Worm (Caenorhabditis elegans) whole organism, late embryonic: Measurements from ENCODE around the gene str-82.

Experiments
- F13H6.1 ChIP-seq: sonication (generic microtip); optimal IDR thresholded peaks from 2 replicates; lab custom pipeline; 2016; ENCODE audit warnings: missing genetic modification characterization, missing compliant biosample characterization
- ceh-22 ChIP-seq: sonication (generic microtip); optimal IDR thresholded peaks from 2 replicates; lab custom pipeline; 2017; ENCODE audit warnings: missing biosample characterization, missing genetic modification characterization
- ceh-24 ChIP-seq: sonication (generic microtip); optimal IDR thresholded peaks from 2 replicates; lab custom pipeline; 2016; ENCODE audit warnings: mild to moderate bottlenecking, missing genetic modification characterization, missing compliant biosample characterization
- dve-1 ChIP-seq: sonication (generic microtip); optimal IDR thresholded peaks from 2 replicates; lab custom pipeline; 2017; ENCODE audit warnings: antibody characterized with exemption, mild to moderate bottlenecking, missing genetic modification characterization, missing compliant biosample characterization
- mec-3 ChIP-seq: sonication (generic microtip); optimal IDR thresholded peaks from 2 replicates; lab custom pipeline; 2016; ENCODE audit warnings: borderline replicate concordance, missing genetic modification characterization, missing compliant biosample characterization
- pqm-1 ChIP-seq: sonication (generic microtip); optimal IDR thresholded peaks from 2 replicates; lab custom pipeline; 2016; ENCODE audit warnings: missing genetic modification characterization, missing compliant biosample characterization
- unc-55 ChIP-seq: sonication (generic microtip); optimal IDR thresholded peaks from 2 replicates; lab custom pipeline; 2017; ENCODE audit warnings: missing biosample characterization, missing genetic modification reagents, missing genetic modification characterization

DNA sequence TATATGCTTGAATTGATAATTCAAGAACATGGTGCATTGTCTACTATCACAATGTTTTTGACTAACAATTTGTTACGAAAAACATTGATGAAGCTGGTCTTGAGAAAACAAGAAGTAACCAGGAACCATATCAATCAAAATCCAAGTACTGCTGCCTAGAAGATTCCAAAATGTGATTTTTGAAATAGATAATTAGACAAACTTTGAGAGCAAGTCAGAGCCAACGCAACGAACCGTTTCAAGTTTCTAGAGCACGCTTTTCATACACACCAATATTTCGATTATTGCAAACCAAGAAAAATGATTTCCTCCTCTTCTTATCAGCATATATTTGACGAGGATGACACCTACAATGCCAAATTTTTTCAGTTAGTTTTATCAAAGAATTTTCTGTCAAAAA is 42.3 kb downstream of the str-82 start, which contains the start of gene srw-89:
- TF ChIP-seq dve-1 (tag; lab: Kevin White, UChicago) = no peak
- no peak for TF ChIP-seq ceh-22 (tag; lab: Kevin White, UChicago)
- TF ChIP-seq mec-3 = no peak
- no peak for TF ChIP-seq unc-55 (GFP tag; lab: Kevin White, UChicago)
- TF ChIP-seq ceh-24 = no peak
- no peak for TF ChIP-seq F13H6.1 (tag; lab: Kevin White, UChicago)
- no peak for TF ChIP-seq pqm-1 (tag; lab: Kevin White, UChicago)
